Fruit fly (Drosophila melanogaster): ENCODE data around the gene dpr16.

The dpr16 gene

dm6 chr3R:5198302-5198701 lies 47.6 kb downstream of the dpr16 start (continued):
- TF ChIP-seq CG31388 (GFP tag; optimal IDR thresholded peaks at IDR 0.05) (no peak), CG3281 (GFP tag; optimal IDR thresholded peaks at IDR 0.05) (peak; percentile 67), E2f1 (GFP tag; IDR thresholded peaks at IDR 0.05) (peak; percentile 49; the same call in 1 of the 2 replicates), ATbp (GFP tag; optimal IDR thresholded peaks at IDR 0.05) (peak; percentile 39), sr (GFP tag; IDR thresholded peaks at IDR 0.05) (no peak), tna (GFP tag; IDR thresholded peaks at IDR 0.05; ENCODE audit: partially characterized antibody) (no peak), gro (GFP tag; optimal IDR thresholded peaks at IDR 0.05) (peak; percentile 74), CG13424 (tag; optimal IDR thresholded peaks at IDR 0.05) (peak; percentile 42), twi (tag; optimal IDR thresholded peaks at IDR 0.05) (no peak), Fer2 (tag; optimal IDR thresholded peaks at IDR 0.05) (no peak), CG2889 (GFP tag; IDR thresholded peaks at IDR 0.05) (no peak), CG16779 (GFP tag; IDR thresholded peaks at IDR 0.05) (no peak), Bteb2 (GFP tag; optimal IDR thresholded peaks at IDR 0.05) (no peak), CG30431 (GFP tag; optimal IDR thresholded peaks at IDR 0.05) (peak; percentile 8), MBD-R2 (GFP tag; IDR thresholded peaks at IDR 0.05) (peak; percentile 17; the same call in 1 of the 2 replicates), Meics (GFP tag; optimal IDR thresholded peaks at IDR 0.05) (peak; percentile 79), HLH3B (GFP tag; IDR thresholded peaks at IDR 0.05) (peak; percentile 51; the same call in 1 of the 2 replicates), CG18764 (GFP tag; optimal IDR thresholded peaks at IDR 0.05) (no peak), CG10366 (GFP tag; IDR thresholded peaks at IDR 0.05) (peak; percentile 57), B-H2 (GFP tag; optimal IDR thresholded peaks at IDR 0.05) (peak; percentile 26), CoRest (tag; optimal IDR thresholded peaks at IDR 0.05) (peak; percentile 48), CG7928 (GFP tag; optimal IDR thresholded peaks at IDR 0.05) (no peak), her (GFP tag; optimal IDR thresholded peaks at IDR 0.05) (peak; percentile 67), CG3838 (GFP tag; optimal IDR thresholded peaks at IDR 0.05) (no peak), amos (GFP tag; IDR thresholded peaks at IDR 0.05; ENCODE audit: partially characterized antibody) (no peak), Usf (GFP tag; optimal IDR thresholded peaks at IDR 0.05) (no peak), run (tag; optimal IDR thresholded peaks at IDR 0.05) (no peak), slou (GFP tag; optimal IDR thresholded peaks at IDR 0.05) (no peak), kay (GFP tag; optimal IDR thresholded peaks at IDR 0.05) (no peak), CG9609 (GFP tag; optimal IDR thresholded peaks at IDR 0.05) (peak; percentile 49), CG6254 (GFP tag; optimal IDR thresholded peaks at IDR 0.05) (no peak), CG2116 (GFP tag; optimal IDR thresholded peaks at IDR 0.05) (no peak), CG10267 (tag; optimal IDR thresholded peaks at IDR 0.05) (peak; percentile 7), CG11696 (GFP tag; IDR thresholded peaks at IDR 0.05) (0 out of 2 replicates have a peak, but pooled peaks have one; percentile 25), CG17359 (tag; optimal IDR thresholded peaks at IDR 0.05) (peak; percentile 57), Hey (tag; optimal IDR thresholded peaks at IDR 0.05) (peak; percentile 26), CkIIα-i1 (GFP tag; IDR thresholded peaks at IDR 0.05) (no peak), pzg (GFP tag; optimal IDR thresholded peaks at IDR 0.05) (no peak), Scr (GFP tag; IDR thresholded peaks at IDR 0.05; ENCODE audit: partially characterized antibody) (no peak), Ravus (GFP tag; IDR thresholded peaks at IDR 0.05) (no peak), CG17829 (tag; optimal IDR thresholded peaks at IDR 0.05) (no peak), CG17612 (GFP tag; IDR thresholded peaks at IDR 0.05) (no peak), NC2β (GFP tag; optimal IDR thresholded peaks at IDR 0.05) (peak; percentile 22), Adf1 (GFP tag; IDR thresholded peaks at IDR 0.05) (peak; percentile 42; the same call in 1 of the 2 replicates), klu (GFP tag; IDR thresholded peaks at IDR 0.05) (peak; percentile 41; the same call in 1 of the 2 replicates), CG15269 (tag; optimal IDR thresholded peaks at IDR 0.05) (peak; percentile 67), CG6683 (GFP tag; optimal IDR thresholded peaks at IDR 0.05) (peak; percentile 62), Mad (GFP tag; optimal IDR thresholded peaks at IDR 0.05) (no peak), CG12104 (GFP tag; optimal IDR thresholded peaks at IDR 0.05) (no peak), CG33213 (GFP tag; optimal IDR thresholded peaks at IDR 0.05) (no peak), CG8478 (optimal IDR thresholded peaks at IDR 0.05) (no peak), dmrt99B (tag; optimal IDR thresholded peaks at IDR 0.05) (peak; percentile 73)

Measured in whole organism, embryonic.